Worm (Caenorhabditis elegans): ENCODE data around the gene Y97E10AR.6.

DNA sequence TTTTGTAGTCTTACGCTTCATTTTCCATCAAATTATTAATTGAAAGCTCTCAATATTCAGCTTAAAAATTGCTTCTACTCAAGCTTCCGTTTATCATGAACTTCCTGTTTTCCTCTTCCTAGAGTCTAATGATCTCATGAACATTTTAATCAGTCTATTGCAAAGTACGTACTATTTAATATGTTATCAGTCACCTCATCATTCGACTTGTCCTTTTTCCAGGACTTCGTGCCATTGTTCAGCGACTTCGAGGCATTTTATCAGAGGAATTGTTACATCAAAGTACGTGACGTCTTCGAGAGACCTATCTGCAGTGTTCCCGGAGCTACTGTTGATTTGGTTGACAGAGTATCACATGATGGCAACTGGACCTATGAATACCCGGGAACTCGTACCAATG is 6.0 kb upstream of the Y97E10AR.6 start:
- TF ChIP-seq ZK546.5 (tag; optimal IDR thresholded peaks at IDR 0.05) (no peak), fos-1 (tag; optimal IDR thresholded peaks at IDR 0.05) (peak; percentile 50), nhr-11 (tag; optimal IDR thresholded peaks at IDR 0.05) (no peak), ama-1 (optimal IDR thresholded peaks at IDR 0.05) (no peak), blmp-1 (tag; optimal IDR thresholded peaks at IDR 0.05; ENCODE audit: insufficient read depth) (no peak)

Measured in whole organism, L2 larva.